Worm (Caenorhabditis elegans) whole organism, early embryonic: Measurements from ENCODE around the gene irld-25.
"Not testable (repeated sequence)": the region's sequence is repeated elsewhere in the genome, so short reads cannot be mapped to it uniquely, and the experiment has no call there.

Experiments
- B0310.2 ChIP-seq: sonication (generic microtip); optimal IDR thresholded peaks from 2 replicates; lab custom pipeline; 2016; ENCODE audit warnings: mild to moderate bottlenecking, missing genetic modification characterization, missing compliant biosample characterization
- F13C5.2 ChIP-seq: sonication (generic microtip); optimal IDR thresholded peaks from 2 replicates; lab custom pipeline; 2017; ENCODE audit warnings: mild to moderate bottlenecking, missing genetic modification characterization, inconsistent platforms, missing compliant biosample characterization
- aly-1 ChIP-seq: sonication (generic microtip); optimal IDR thresholded peaks from 2 replicates; lab custom pipeline; 2016; ENCODE audit warnings: missing genetic modification characterization, missing compliant biosample characterization
- ama-1 ChIP-seq: fragments of 150-350 bp; optimal IDR thresholded peaks from 2 replicates; lab custom pipeline; 2014
- ceh-13 ChIP-seq: fragments of 200-800 bp; sonication (Bioruptor generic); optimal IDR thresholded peaks from 2 replicates; lab custom pipeline; 2018; ENCODE audit warnings: mild to moderate bottlenecking, missing genetic modification characterization, missing compliant biosample characterization
- ceh-36 ChIP-seq: sonication (generic microtip); optimal IDR thresholded peaks from 2 replicates; lab custom pipeline; 2016; ENCODE audit warnings: missing genetic modification characterization, inconsistent platforms, missing compliant biosample characterization
- ets-7 ChIP-seq: sonication (generic microtip); optimal IDR thresholded peaks from 2 replicates; lab custom pipeline; 2016; ENCODE audit warnings: missing genotype, missing genetic modification characterization, missing compliant biosample characterization
- flt-1 ChIP-seq: fragments of 200-800 bp; sonication (Bioruptor generic); IDR thresholded peaks from 2 replicates; pipeline ENCODE4 v1.3.6; 2022; ENCODE audit warnings: missing genetic modification characterization, missing compliant biosample characterization
- hmbx-1 ChIP-seq: sonication (generic microtip); optimal IDR thresholded peaks from 2 replicates; lab custom pipeline; 2016; ENCODE audit warnings: mild to moderate bottlenecking, missing genetic modification characterization, missing compliant biosample characterization
- hmg-4 ChIP-seq: fragments of 200-800 bp; sonication (Bioruptor generic); optimal IDR thresholded peaks from 2 replicates; lab custom pipeline; 2018; ENCODE audit warnings: mild to moderate bottlenecking, missing genetic modification characterization, missing compliant biosample characterization
- hnd-1 ChIP-seq: sonication (generic microtip); optimal IDR thresholded peaks from 2 replicates; lab custom pipeline; 2016; ENCODE audit warnings: missing genetic modification characterization, missing compliant biosample characterization
- pes-1 ChIP-seq: fragments of 200-800 bp; sonication (Bioruptor generic); IDR thresholded peaks from 2 replicates; pipeline ENCODE4 v1.3.6; 2022; ENCODE audit warnings: missing genetic modification reagents, missing genetic modification characterization, missing compliant biosample characterization
- scrt-1 ChIP-seq: fragments of 200-800 bp; sonication (Bioruptor generic); IDR thresholded peaks from 2 replicates; pipeline ENCODE4 v1.3.6; 2022; ENCODE audit warnings: missing genetic modification characterization, missing compliant biosample characterization
- sea-1 ChIP-seq: fragments of 200-800 bp; sonication (Bioruptor generic); conservative IDR thresholded peaks from 2 replicates; pipeline ENCODE4 v1.3.6; 2022; ENCODE audit warnings: missing genetic modification characterization, missing compliant biosample characterization
- tbx-11 ChIP-seq: fragments of 200-800 bp; sonication (Bioruptor generic); IDR thresholded peaks from 2 replicates; pipeline ENCODE4 v1.3.6; 2022; ENCODE audit warnings: missing genetic modification characterization, missing compliant biosample characterization
- tbx-37 ChIP-seq: fragments of 200-800 bp; sonication (Bioruptor generic); conservative IDR thresholded peaks from 2 replicates; pipeline ENCODE4 v1.3.6; 2022; ENCODE audit warnings: missing genetic modification reagents, missing genetic modification characterization, missing compliant biosample characterization
- tra-4 ChIP-seq: sonication (generic microtip); optimal IDR thresholded peaks from 2 replicates; lab custom pipeline; 2017; ENCODE audit warnings: missing genetic modification characterization, missing compliant biosample characterization

irld-25 gene

DNA sequence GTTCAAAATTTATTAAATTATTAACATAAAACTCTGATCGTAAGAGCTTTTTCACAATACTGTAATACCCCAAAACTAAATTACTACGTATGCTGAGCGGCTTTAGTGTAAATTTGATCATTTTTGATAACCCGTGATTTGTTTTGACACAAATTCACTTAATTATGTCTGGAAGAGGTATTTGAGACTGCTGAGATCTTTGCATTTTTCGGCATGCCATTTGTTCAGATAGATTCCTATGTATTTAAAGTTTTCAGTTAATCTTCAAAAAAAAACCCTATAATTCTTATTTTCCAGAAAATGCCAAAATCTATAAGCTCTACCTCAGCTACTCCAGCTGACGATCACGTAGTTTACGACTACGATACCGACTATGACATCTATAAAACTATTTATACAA, 8.8 kb downstream of the irld-25 start, which contains the start of gene srw-15:
Gene srw-15 (plus strand): TSS at position 301 of the 400 bp plus-strand sequence.
- TF ChIP-seq tbx-37 (GFP tag; lab: Robert Waterston, UW) (no peak), hmbx-1 (tag; lab: Kevin White, UChicago) (no peak), ceh-13 (GFP tag; lab: Kevin White, UChicago) (no peak), aly-1 (no peak), sea-1 (GFP tag; lab: Robert Waterston, UW) (no peak), scrt-1 (GFP tag; lab: Robert Waterston, UW) (no peak), hnd-1 (tag; lab: Kevin White, UChicago) (no peak), F13C5.2 (tag; lab: Kevin White, UChicago) (no peak)

DNA sequence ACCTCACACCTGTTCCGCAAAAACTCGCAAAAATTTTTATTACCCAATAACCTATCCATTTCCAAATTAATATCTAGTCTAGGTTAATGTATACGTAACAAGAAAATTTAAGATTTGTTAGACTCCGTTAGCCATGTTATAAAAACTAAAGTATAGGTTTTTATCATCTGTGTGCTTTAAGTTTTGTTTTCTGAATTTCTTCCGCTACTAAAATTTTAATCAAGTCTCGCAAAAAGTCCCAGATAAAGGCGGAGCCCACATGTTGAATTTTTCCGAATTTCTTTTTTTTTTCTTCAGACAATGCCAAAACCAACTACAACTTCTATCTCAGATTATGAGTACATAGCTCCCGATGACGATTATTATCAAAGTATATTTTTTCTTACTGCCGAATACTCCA, 10.8 kb downstream of the irld-25 start, which contains the start of gene srw-13:
Gene srw-13 (plus strand): TSS at position 301 of the 400 bp plus-strand sequence.
- TF ChIP-seq scrt-1 (GFP tag; lab: Robert Waterston, UW): no peak

DNA sequence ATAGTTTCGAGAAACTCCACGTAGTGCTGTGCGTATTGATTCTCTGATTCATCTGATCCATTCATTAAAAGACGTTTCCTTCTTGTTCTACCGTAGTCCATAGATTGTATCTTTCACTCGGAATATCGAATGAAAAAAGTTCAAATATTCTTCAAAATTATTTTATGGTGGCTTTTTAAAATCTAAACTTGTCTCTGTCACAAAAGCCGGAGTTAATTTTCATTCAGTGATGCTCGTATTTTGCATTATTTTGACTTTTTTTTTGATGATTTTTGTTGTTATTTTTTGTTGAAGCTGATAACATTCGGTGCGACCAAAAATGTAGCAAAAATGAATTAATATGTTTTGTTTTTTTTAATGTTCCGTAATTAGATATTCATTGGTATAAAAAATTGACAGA, 14.2 kb downstream of the irld-25 start, which contains the start of gene nhr-164:
Gene nhr-164 (minus strand): TSS at position 101 of the 400 bp plus-strand sequence.
- TF ChIP-seq F13C5.2 (tag; lab: Kevin White, UChicago) (no peak), tbx-37 (GFP tag; lab: Robert Waterston, UW) (no peak), ama-1 (lab: Kevin White, UChicago) (no peak), hnd-1 (tag; lab: Kevin White, UChicago) (no peak), B0310.2 (tag; lab: Kevin White, UChicago) (no peak), hmg-4 (GFP tag; lab: Kevin White, UChicago) (no peak), tra-4 (tag; lab: Kevin White, UChicago) (no peak), ceh-36 (no peak), ceh-13 (GFP tag; lab: Kevin White, UChicago) (no peak), pes-1 (GFP tag; lab: Robert Waterston, UW) (no peak), scrt-1 (GFP tag; lab: Robert Waterston, UW) (no peak), aly-1 (no peak), tbx-11 (GFP tag; lab: Robert Waterston, UW) (no peak), sea-1 (GFP tag; lab: Robert Waterston, UW) (no peak), hmbx-1 (tag; lab: Kevin White, UChicago) (no peak), ets-7 (tag; lab: Kevin White, UChicago) (no peak), flt-1 (GFP tag; lab: Robert Waterston, UW) (no peak)

DNA sequence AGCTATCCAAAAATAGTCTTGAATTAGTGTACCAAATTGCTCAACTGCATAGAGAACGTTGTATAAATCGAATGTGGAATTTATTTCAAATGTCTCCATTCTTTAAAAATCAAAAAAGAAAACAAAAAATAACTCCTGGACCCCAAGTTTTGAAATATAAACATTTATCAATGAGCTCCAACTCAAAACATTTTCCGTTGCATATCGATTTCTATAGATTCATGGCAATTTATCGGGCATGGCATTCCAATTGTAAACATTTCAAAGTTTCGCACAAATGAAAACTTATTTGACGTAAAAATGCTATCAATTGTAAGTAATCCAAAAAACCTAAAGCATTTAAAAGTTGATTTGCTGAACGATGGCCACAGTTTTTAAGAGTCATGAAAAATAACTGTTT, 17.1 kb downstream of the irld-25 start, which contains the start of gene srw-12:
Gene srw-12 (minus strand): TSS at position 101 of the 400 bp plus-strand sequence.
- TF ChIP-seq flt-1 (GFP tag; lab: Robert Waterston, UW) (no peak), hmbx-1 (tag; lab: Kevin White, UChicago) (no peak), ceh-36 (no peak), F13C5.2 (tag; lab: Kevin White, UChicago) (no peak), tbx-37 (GFP tag; lab: Robert Waterston, UW) (no peak), B0310.2 (tag; lab: Kevin White, UChicago) (no peak), ets-7 (tag; lab: Kevin White, UChicago) (no peak), hnd-1 (tag; lab: Kevin White, UChicago) (no peak), aly-1 (no peak), ama-1 (lab: Kevin White, UChicago) (no peak)

DNA sequence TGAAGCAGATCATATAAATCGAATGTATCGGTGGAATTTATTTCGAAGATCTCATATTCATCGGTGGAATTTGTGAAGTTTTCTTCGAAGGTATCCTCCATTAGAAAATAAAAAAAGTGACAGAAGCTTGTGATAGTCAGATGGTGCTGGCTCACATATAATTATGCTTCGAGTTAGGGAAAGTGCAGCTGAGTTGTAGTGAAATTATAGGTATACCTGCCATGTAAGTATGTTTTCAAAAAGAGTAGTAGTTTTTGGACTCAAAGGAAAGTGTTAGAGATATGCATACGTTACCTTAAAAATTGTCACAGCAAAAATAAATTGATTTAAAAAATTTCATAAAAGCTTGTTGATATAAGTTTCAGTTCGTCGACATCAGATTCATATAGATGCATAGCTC, 18.8 kb downstream of the irld-25 start, which contains the start of gene srw-11:
Gene srw-11 (minus strand): TSS at position 101 of the 400 bp plus-strand sequence.
- TF ChIP-seq hmg-4 (GFP tag; lab: Kevin White, UChicago): no peak
- no peak for TF ChIP-seq hmbx-1 (tag; lab: Kevin White, UChicago)
- TF ChIP-seq B0310.2 (tag; lab: Kevin White, UChicago): no peak
- no peak for TF ChIP-seq sea-1 (GFP tag; lab: Robert Waterston, UW)
- TF ChIP-seq ama-1 (lab: Kevin White, UChicago): no peak

DNA sequence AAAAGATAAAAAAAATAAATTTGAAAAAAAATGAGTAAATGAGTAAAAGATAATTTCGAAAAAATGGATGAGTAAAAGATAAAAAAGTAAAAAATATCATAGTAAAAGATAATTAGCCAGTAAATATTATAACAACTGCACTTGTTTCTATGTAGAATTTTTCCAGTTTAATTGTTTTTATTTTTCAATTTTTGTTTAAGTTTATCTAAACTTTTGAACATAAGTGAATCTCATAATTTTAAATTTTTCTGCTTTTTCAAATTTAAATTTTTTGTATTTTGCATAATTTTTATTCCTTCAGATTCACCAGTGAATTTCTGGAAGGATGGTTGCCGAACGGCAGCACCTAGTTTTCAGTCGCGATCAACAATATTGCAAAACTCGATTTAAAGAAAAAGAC, 19.8 kb downstream of the irld-25 start, which contains the start of gene chil-12:
Gene chil-12 (plus strand): TSS at position 301 of the 400 bp plus-strand sequence.
- TF ChIP-seq tbx-11 (GFP tag; lab: Robert Waterston, UW): no peak
- no peak for TF ChIP-seq tra-4 (tag; lab: Kevin White, UChicago)
- no peak for TF ChIP-seq hmbx-1 (tag; lab: Kevin White, UChicago)
- no peak for TF ChIP-seq sea-1 (GFP tag; lab: Robert Waterston, UW)
- TF ChIP-seq ets-7 (tag; lab: Kevin White, UChicago): no peak
- TF ChIP-seq pes-1 (GFP tag; lab: Robert Waterston, UW): no peak
- TF ChIP-seq scrt-1 (GFP tag; lab: Robert Waterston, UW): no peak
- no peak for TF ChIP-seq ama-1 (lab: Kevin White, UChicago)
- TF ChIP-seq F13C5.2 (tag; lab: Kevin White, UChicago): no peak
- no peak for TF ChIP-seq hnd-1 (tag; lab: Kevin White, UChicago)
- no peak for TF ChIP-seq hmg-4 (GFP tag; lab: Kevin White, UChicago)

DNA sequence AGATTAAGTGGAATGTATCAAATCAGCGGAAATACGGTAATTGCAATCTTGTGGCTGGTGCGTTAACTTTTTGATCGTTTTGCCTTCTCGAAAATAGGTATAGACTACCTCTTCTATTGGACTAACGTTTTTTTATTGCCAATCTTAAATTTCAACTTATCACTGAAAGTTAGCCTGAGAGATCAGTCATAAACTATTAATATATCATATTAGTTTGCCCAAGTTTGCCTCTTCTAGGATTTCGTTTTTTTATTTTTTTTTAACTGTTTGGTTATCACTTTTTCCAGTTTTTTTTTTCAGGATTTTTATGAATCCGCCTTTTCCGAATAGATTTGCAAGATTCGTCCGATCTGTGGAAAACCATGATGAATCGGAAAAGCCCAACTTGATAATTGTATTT, 23.0 kb downstream of the irld-25 start, which contains the start of gene kin-30:
Gene kin-30 (plus strand): TSS at position 301 of the 400 bp plus-strand sequence.
- no peak for TF ChIP-seq B0310.2 (tag; lab: Kevin White, UChicago)
- TF ChIP-seq ceh-13 (GFP tag; lab: Kevin White, UChicago): no peak
- TF ChIP-seq sea-1 (GFP tag; lab: Robert Waterston, UW): no peak

DNA sequence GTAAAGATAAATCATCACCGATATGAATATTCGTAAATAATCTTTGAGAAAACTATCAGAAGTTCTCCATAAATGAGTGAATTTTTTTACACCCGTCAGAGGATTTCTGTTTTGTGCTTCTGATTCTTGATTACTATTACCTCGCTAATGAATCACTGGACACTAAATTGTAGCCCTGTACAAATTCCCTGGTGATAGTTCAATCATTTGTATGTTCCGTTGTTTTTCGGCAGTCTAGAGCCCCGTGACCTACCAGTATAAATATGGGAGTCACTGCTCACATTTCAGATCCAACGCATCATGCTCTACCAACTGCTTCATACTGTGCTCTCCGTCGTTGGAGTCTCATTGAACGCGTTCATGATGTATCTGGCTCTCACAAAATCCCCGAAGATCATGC, 28.9 kb downstream of the irld-25 start, which contains the start of gene srd-28:
Gene srd-28 (plus strand): TSS at position 301 of the 400 bp plus-strand sequence.
- TF ChIP-seq ets-7 (tag; lab: Kevin White, UChicago); hmbx-1 (tag; lab: Kevin White, UChicago); tbx-37 (GFP tag; lab: Robert Waterston, UW): not testable (repeated sequence)
